Worm (Caenorhabditis elegans): ENCODE measurements around the gene mdt-27.

- TF ChIP-seq lin-13 (GFP tag; optimal IDR thresholded peaks at IDR 0.05), result no peak
- no peak for TF ChIP-seq vab-15 (tag; optimal IDR thresholded peaks at IDR 0.05)
- no peak for TF ChIP-seq mdl-1 (tag; optimal IDR thresholded peaks at IDR 0.05)
- no peak for TF ChIP-seq alr-1 (tag; optimal IDR thresholded peaks at IDR 0.05; ENCODE audit: borderline replicate concordance)
These were observed 47.1 kb downstream of the mdt-27 start for ce11 chrV:9166306-9166705.
